Worm (Caenorhabditis elegans) whole organism, L4 larva: ENCODE results near the gene hlh-31.

Experiments used
- F10B5.3 ChIP-seq: sonication (generic microtip); optimal IDR thresholded peaks from 2 replicates; lab custom pipeline; 2016; ENCODE audit warnings: mild to moderate bottlenecking, missing genetic modification characterization, missing compliant biosample characterization
- R02D3.7 ChIP-seq: fragments of 150-350 bp; sonication (generic microtip); optimal IDR thresholded peaks from 3 replicates; lab custom pipeline; 2014; ENCODE audit warnings: missing biosample characterization, missing genetic modification characterization
- Y5F2A.4 ChIP-seq: fragments of 200-800 bp; sonication (Bioruptor generic); optimal IDR thresholded peaks from 2 replicates; lab custom pipeline; 2018; ENCODE audit warnings: mild to moderate bottlenecking, missing genetic modification characterization, missing compliant biosample characterization
- aha-1 ChIP-seq: fragments of 150-350 bp; peaks from one replicate; lab custom pipeline; 2014; ENCODE audit warnings: missing biosample characterization, missing genetic modification characterization
- hlh-30 ChIP-seq: sonication (generic microtip); optimal IDR thresholded peaks from 2 replicates; lab custom pipeline; 2017; ENCODE audit warnings: antibody characterized with exemption, mild to moderate bottlenecking, missing genetic modification characterization, missing compliant biosample characterization; ENCODE audit not compliant: insufficient read depth
- lin-29 ChIP-seq: fragments of 200-800 bp; sonication (Bioruptor generic); IDR thresholded peaks from 2 replicates; pipeline ENCODE4 v1.3.6; 2022; ENCODE audit warnings: missing genetic modification reagents, missing genetic modification characterization, missing compliant biosample characterization
- madf-5 ChIP-seq, 2 experiments: fragments of 200-800 bp; sonication (Bioruptor generic); IDR thresholded peaks; 2 replicates each; pipeline ENCODE4 v1.3.6; 2022; ENCODE audit warnings: missing compliant biosample characterization in 2 of 2, missing genetic modification characterization in 2 of 2
- mxl-3 ChIP-seq: fragments of 200-800 bp; sonication (Bioruptor generic); optimal IDR thresholded peaks from 2 replicates; lab custom pipeline; 2018; ENCODE audit warnings: mild to moderate bottlenecking, missing genetic modification characterization, missing compliant biosample characterization
- pha-4 ChIP-seq, 2 experiments: fragments of 150-350 bp in 1 of 2; fragments of 200-800 bp in 1 of 2; sonication (Bioruptor generic) in 1 of 2; IDR thresholded peaks in 1 of 2; optimal IDR thresholded peaks in 1 of 2; 2 replicates each; pipeline versions ENCODE4 v1.3.6 to Lab custom; 2014 to 2022; ENCODE audit warnings: missing genetic modification characterization in 2 of 2, missing genetic modification reagents in 2 of 2, missing biosample characterization in 1 of 2, missing compliant biosample characterization in 1 of 2
- pqm-1 ChIP-seq: sonication (generic microtip); optimal IDR thresholded peaks from 2 replicates; lab custom pipeline; 2017; ENCODE audit warnings: missing biosample characterization, missing genetic modification characterization
- snpc-4 ChIP-seq: fragments of 150-350 bp; optimal IDR thresholded peaks from 2 replicates; lab custom pipeline; 2014; ENCODE audit warnings: missing biosample characterization, missing genetic modification characterization
- unc-62 ChIP-seq, 3 experiments: fragments of 150-350 bp in 1 of 3; sonication (generic microtip); optimal IDR thresholded peaks in 2 of 3; peaks in 1 of 3; 1 replicate in 1 of 3; 2 replicates in 2 of 3; lab custom pipeline; 2014 to 2017; ENCODE audit warnings: missing biosample characterization in 3 of 3, missing genetic modification characterization in 3 of 3, missing genetic modification reagents in 3 of 3, missing genotype in 1 of 3
- zag-1 ChIP-seq: fragments of 150-350 bp; optimal IDR thresholded peaks from 2 replicates; lab custom pipeline; 2014; ENCODE audit warnings: missing biosample characterization, missing genetic modification characterization

- TF ChIP-seq R02D3.7 (tag; lab: Kevin White, UChicago) (no peak), pqm-1 (tag; lab: Kevin White, UChicago) (no peak), hlh-30 (tag; lab: Kevin White, UChicago) (no peak), unc-62 (GFP tag; optimal IDR thresholded peaks at IDR 0.05 in 1 of 2; lab: Kevin White, UChicago) (peak in 1 of 2 experiments; percentile 77), unc-62 (tag; optimal IDR thresholded peaks at IDR 0.05; lab: Kevin White, UChicago) (no peak), Y5F2A.4 (GFP tag; lab: Kevin White, UChicago) (no peak), mxl-3 (GFP tag; lab: Kevin White, UChicago) (no peak), pha-4 (GFP tag; IDR thresholded peaks at IDR 0.05; lab: Robert Waterston, UW) (no peak), pha-4 (tag; optimal IDR thresholded peaks at IDR 0.05; lab: Kevin White, UChicago) (no peak), snpc-4 (tag; lab: Kevin White, UChicago) (no peak), lin-29 (GFP tag; lab: Robert Waterston, UW) (no peak), zag-1 (tag; lab: Kevin White, UChicago) (no peak), F10B5.3 (tag; lab: Kevin White, UChicago) (no peak), aha-1 (tag; lab: Kevin White, UChicago) (peak; percentile 64), madf-5 (GFP tag; IDR thresholded peaks at IDR 0.05; lab: Robert Waterston, UW) (no peak)
Observed at ce11 chrIV:16290745-16291144, 33.3 kb downstream of the hlh-31 start, which contains the start of gene srz-75.
